Worm (Caenorhabditis elegans) whole organism, mixed stage, embryonic: ENCODE measurements around the gene twk-44.

Source experiments
- blmp-1 ChIP-seq: fragments of 150-350 bp; optimal IDR thresholded peaks from 2 replicates; lab custom pipeline; 2014; ENCODE audit warnings: missing biosample characterization, missing genetic modification characterization
- elt-1 ChIP-seq: sonication (generic microtip); optimal IDR thresholded peaks from 2 replicates; lab custom pipeline; 2017; ENCODE audit warnings: missing genetic modification characterization, mild to moderate bottlenecking, missing compliant biosample characterization, antibody characterized with exemption, moderate library complexity, borderline replicate concordance; ENCODE audit not compliant: insufficient read depth
- lsy-2 ChIP-seq: fragments of 150-350 bp; optimal IDR thresholded peaks from 2 replicates; lab custom pipeline; 2014; ENCODE audit warnings: missing biosample characterization, missing genetic modification characterization
- nhr-12 ChIP-seq: fragments of 150-350 bp; optimal IDR thresholded peaks from 2 replicates; lab custom pipeline; 2014; ENCODE audit warnings: missing biosample characterization, missing genetic modification characterization
- snpc-4 ChIP-seq: fragments of 150-350 bp; optimal IDR thresholded peaks from 2 replicates; lab custom pipeline; 2014; ENCODE audit warnings: missing biosample characterization, missing genetic modification characterization
- tbx-8 ChIP-seq: fragments of 200-800 bp; sonication (Bioruptor generic); optimal IDR thresholded peaks from 2 replicates; lab custom pipeline; 2018; ENCODE audit warnings: mild to moderate bottlenecking, missing genetic modification characterization, moderate library complexity, missing compliant biosample characterization

DNA sequence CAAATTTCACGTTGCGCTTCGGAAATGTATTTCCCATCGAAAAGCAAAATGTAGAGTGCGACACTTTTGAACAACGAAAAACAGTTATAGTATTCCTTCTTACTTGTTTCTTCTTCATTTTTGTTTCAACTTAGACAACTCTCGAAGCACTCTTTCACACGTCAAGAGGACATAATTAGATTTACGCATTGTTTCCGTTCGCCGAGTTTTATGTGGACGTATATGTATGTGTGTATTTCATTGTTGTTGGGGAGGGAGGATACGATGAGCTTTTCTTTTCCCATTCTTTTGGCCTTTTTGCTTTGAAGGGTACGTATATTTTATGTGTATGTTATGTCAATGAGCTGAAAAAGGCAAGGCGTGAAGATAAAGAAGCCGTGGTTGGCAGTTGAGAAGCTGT, 3.6 kb upstream of the twk-44 start:
- TF ChIP-seq lsy-2 (tag; lab: Kevin White, UChicago) (no peak), tbx-8 (GFP tag; lab: Kevin White, UChicago) (no peak), snpc-4 (tag; lab: Kevin White, UChicago) (no peak), nhr-12 (tag; lab: Kevin White, UChicago) (no peak), blmp-1 (tag; lab: Kevin White, UChicago) (no peak), elt-1 (no peak)
